Fruit fly (Drosophila melanogaster) whole organism, embryonic: ENCODE results near the gene amos.

Experiments used
- B-H2 ChIP-seq: fragments of 200-800 bp; sonication (Bioruptor generic); optimal IDR thresholded peaks from 2 replicates; lab custom pipeline; 2018; ENCODE audit warnings: missing biosample characterization, mild to moderate bottlenecking, missing genetic modification characterization
- CG10654 ChIP-seq: fragments of 200-800 bp; sonication (Bioruptor generic); optimal IDR thresholded peaks from 2 replicates; lab custom pipeline; 2016; ENCODE audit warnings: missing biosample characterization, missing genetic modification characterization
- CG11085 ChIP-seq: fragments of 200-800 bp; sonication (Bioruptor generic); IDR thresholded peaks from 2 replicates; pipeline ENCODE4 v1.3.6; 2022; ENCODE audit warnings: missing biosample characterization, missing genetic modification characterization
- CG12071 ChIP-seq: fragments of 200-800 bp; sonication (Bioruptor generic); optimal IDR thresholded peaks from 3 replicates; lab custom pipeline; 2018; ENCODE audit warnings: missing biosample characterization, mild to moderate bottlenecking, missing genetic modification characterization
- CG12299 ChIP-seq: fragments of 200-800 bp; sonication (Bioruptor generic); optimal IDR thresholded peaks from 2 replicates; lab custom pipeline; 2018; ENCODE audit warnings: missing biosample characterization, mild to moderate bottlenecking, missing genetic modification characterization
- CG13287 ChIP-seq: fragments of 200-800 bp; sonication (Bioruptor generic); IDR thresholded peaks from 2 replicates; pipeline ENCODE4 v1.3.6; 2022; ENCODE audit warnings: missing biosample characterization, missing genetic modification characterization; ENCODE audit not compliant: partially characterized antibody
- CG14860 ChIP-seq: fragments of 200-800 bp; sonication (Bioruptor generic); IDR thresholded peaks from 3 replicates; pipeline ENCODE4 v1.3.6; 2022; ENCODE audit warnings: missing biosample characterization, missing genetic modification characterization; ENCODE audit not compliant: partially characterized antibody
- CG15269 ChIP-seq: fragments of 200-800 bp; sonication (Bioruptor generic); optimal IDR thresholded peaks from 2 replicates; lab custom pipeline; 2018; ENCODE audit warnings: missing biosample characterization, mild to moderate bottlenecking, missing genetic modification characterization, moderate library complexity
- CG17612 ChIP-seq: fragments of 200-800 bp; sonication (Bioruptor generic); IDR thresholded peaks from 2 replicates; pipeline ENCODE4 v1.3.6; 2022; ENCODE audit warnings: missing biosample characterization, missing genetic modification characterization
- CG2199 ChIP-seq: fragments of 200-800 bp; sonication (Bioruptor generic); IDR thresholded peaks from 3 replicates; pipeline ENCODE4 v1.3.6; 2022; ENCODE audit warnings: missing biosample characterization, missing genetic modification characterization
- CG30403 ChIP-seq: fragments of 200-800 bp; sonication (Bioruptor generic); optimal IDR thresholded peaks from 3 replicates; lab custom pipeline; 2016; ENCODE audit warnings: missing biosample characterization, missing genetic modification characterization
- CG30431 ChIP-seq: fragments of 200-800 bp; sonication (Bioruptor generic); optimal IDR thresholded peaks from 2 replicates; lab custom pipeline; 2017; ENCODE audit warnings: missing biosample characterization, missing genetic modification characterization
- CG34376 ChIP-seq: fragments of 200-800 bp; sonication (Bioruptor generic); optimal IDR thresholded peaks from 2 replicates; lab custom pipeline; 2018; ENCODE audit warnings: missing biosample characterization, mild to moderate bottlenecking, missing genetic modification characterization
- CG4282 ChIP-seq: fragments of 200-800 bp; sonication (Bioruptor generic); optimal IDR thresholded peaks from 2 replicates; lab custom pipeline; 2016; ENCODE audit warnings: missing biosample characterization, missing genetic modification characterization
- CG4360 ChIP-seq: fragments of 200-800 bp; sonication (Bioruptor generic); IDR thresholded peaks from 2 replicates; pipeline ENCODE4 v1.3.6; 2022; ENCODE audit warnings: missing biosample characterization, missing genetic modification characterization
- CG5245 ChIP-seq: fragments of 200-800 bp; sonication (Bioruptor generic); optimal IDR thresholded peaks from 3 replicates; lab custom pipeline; 2016; ENCODE audit warnings: missing biosample characterization, missing genetic modification characterization
- CG7271 ChIP-seq: fragments of 200-800 bp; sonication (Bioruptor generic); optimal IDR thresholded peaks from 2 replicates; lab custom pipeline; 2018; ENCODE audit warnings: missing biosample characterization, mild to moderate bottlenecking, missing genetic modification characterization, moderate library complexity
- CG7745 ChIP-seq: fragments of 200-800 bp; sonication (Bioruptor generic); optimal IDR thresholded peaks from 2 replicates; lab custom pipeline; 2018; ENCODE audit warnings: missing biosample characterization, mild to moderate bottlenecking, missing genetic modification characterization, moderate library complexity
- CG7786 ChIP-seq: fragments of 200-800 bp; sonication (Bioruptor generic); optimal IDR thresholded peaks from 2 replicates; lab custom pipeline; 2016; ENCODE audit warnings: missing biosample characterization, missing genetic modification characterization
- CG8359 ChIP-seq: fragments of 200-800 bp; sonication (Bioruptor generic); optimal IDR thresholded peaks from 2 replicates; lab custom pipeline; 2017; ENCODE audit warnings: missing biosample characterization, mild to moderate bottlenecking, missing genetic modification characterization, borderline replicate concordance
- CHES-1-like ChIP-seq: fragments of 200-800 bp; sonication (Bioruptor generic); optimal IDR thresholded peaks from 2 replicates; lab custom pipeline; 2016; ENCODE audit warnings: missing biosample characterization, missing genetic modification characterization
- Deaf1 ChIP-seq: fragments of 200-800 bp; optimal IDR thresholded peaks from 3 replicates; lab custom pipeline; 2019; ENCODE audit warnings: missing biosample characterization, mild to moderate bottlenecking, missing genetic modification characterization, moderate library complexity
- Ets97D ChIP-seq: fragments of 200-800 bp; sonication (Bioruptor generic); optimal IDR thresholded peaks from 3 replicates; lab custom pipeline; 2016; ENCODE audit warnings: missing biosample characterization, missing genetic modification characterization
- H2.0 ChIP-seq: fragments of 200-800 bp; sonication (Bioruptor generic); IDR thresholded peaks from 2 replicates; pipeline ENCODE4 v1.3.6; 2022; ENCODE audit warnings: missing biosample characterization, missing genetic modification characterization
- Lpt ChIP-seq: fragments of >200 bp; optimal IDR thresholded peaks from 2 replicates; lab custom pipeline; 2018; ENCODE audit warnings: missing biosample characterization, missing genetic modification characterization
- MESR4 ChIP-seq: fragments of 200-800 bp; sonication (Bioruptor generic); optimal IDR thresholded peaks from 2 replicates; lab custom pipeline; 2018; ENCODE audit warnings: missing biosample characterization, mild to moderate bottlenecking, missing genetic modification characterization, moderate library complexity
- Mad ChIP-seq: fragments of 200-800 bp; sonication (Bioruptor generic); optimal IDR thresholded peaks from 2 replicates; lab custom pipeline; 2016; ENCODE audit warnings: missing biosample characterization, missing genetic modification characterization
- Med ChIP-seq: fragments of 200-800 bp; sonication (Bioruptor generic); peaks from one replicate; lab custom pipeline; 2016; ENCODE audit warnings: missing biosample characterization, missing genetic modification characterization, mild to moderate bottlenecking, inconsistent platforms, moderate library complexity
- Nf-YC ChIP-seq: fragments of 200-800 bp; optimal IDR thresholded peaks from 3 replicates; lab custom pipeline; 2019; ENCODE audit warnings: missing biosample characterization, mild to moderate bottlenecking, missing genetic modification characterization, moderate library complexity
- Oli ChIP-seq: fragments of 200-800 bp; sonication (Bioruptor generic); optimal IDR thresholded peaks from 2 replicates; lab custom pipeline; 2018; ENCODE audit warnings: missing biosample characterization, mild to moderate bottlenecking, missing genetic modification characterization, moderate library complexity
- Pdp1 ChIP-seq, 2 experiments: fragments of 200-800 bp; sonication (Bioruptor generic); optimal IDR thresholded peaks; 3 replicates each; lab custom pipeline; 2016; ENCODE audit warnings: missing biosample characterization in 2 of 2, missing genetic modification characterization in 2 of 2, mild to moderate bottlenecking in 1 of 2, moderate library complexity in 1 of 2
- Six4 ChIP-seq: fragments of 200-800 bp; sonication (Bioruptor generic); optimal IDR thresholded peaks from 2 replicates; lab custom pipeline; 2016; ENCODE audit warnings: missing biosample characterization, missing genetic modification characterization
- Sry-δ ChIP-seq: fragments of 200-800 bp; sonication (Bioruptor generic); optimal IDR thresholded peaks from 2 replicates; lab custom pipeline; 2016; ENCODE audit warnings: missing biosample characterization, missing genetic modification characterization
- Usf ChIP-seq: fragments of 200-800 bp; sonication (Bioruptor generic); optimal IDR thresholded peaks from 2 replicates; lab custom pipeline; 2017; ENCODE audit warnings: missing genotype, missing biosample characterization, missing genetic modification characterization
- al ChIP-seq: fragments of 200-800 bp; sonication (Bioruptor generic); IDR thresholded peaks from 2 replicates; pipeline ENCODE4 v1.3.6; 2022; ENCODE audit warnings: missing biosample characterization, missing genetic modification characterization
- caup ChIP-seq: fragments of 200-800 bp; sonication (Bioruptor generic); optimal IDR thresholded peaks from 3 replicates; lab custom pipeline; 2017; ENCODE audit warnings: missing biosample characterization, mild to moderate bottlenecking, missing genetic modification characterization, moderate library complexity; ENCODE audit not compliant: severe bottlenecking
- chm ChIP-seq: fragments of 200-800 bp; sonication (Bioruptor generic); IDR thresholded peaks from 2 replicates; pipeline ENCODE4 v1.3.6; 2022; ENCODE audit warnings: missing biosample characterization, missing genetic modification characterization
- crc ChIP-seq: fragments of 200-800 bp; sonication (Bioruptor generic); optimal IDR thresholded peaks from 2 replicates; lab custom pipeline; 2016; ENCODE audit warnings: missing biosample characterization, missing genetic modification characterization
- esg ChIP-seq: fragments of 200-800 bp; sonication (Bioruptor generic); conservative IDR thresholded peaks from 2 replicates; pipeline ENCODE4 v1.3.6; 2022; ENCODE audit warnings: missing biosample characterization, missing genetic modification characterization
- jigr1 ChIP-seq: fragments of 200-800 bp; sonication (Bioruptor generic); IDR thresholded peaks from 3 replicates; pipeline ENCODE4 v1.3.6; 2022; ENCODE audit warnings: missing biosample characterization, missing genetic modification characterization
- ken ChIP-seq: fragments of 200-800 bp; sonication (Bioruptor generic); IDR thresholded peaks from 3 replicates; pipeline ENCODE4 v1.3.6; 2022; ENCODE audit warnings: missing biosample characterization, missing genetic modification characterization
- lab ChIP-seq: fragments of 200-800 bp; sonication (Bioruptor generic); optimal IDR thresholded peaks from 3 replicates; lab custom pipeline; 2017; ENCODE audit warnings: missing biosample characterization, missing genetic modification characterization, mild to moderate bottlenecking, moderate library complexity, missing genetic modification reagents
- lbe ChIP-seq: fragments of 200-800 bp; sonication (Bioruptor generic); optimal IDR thresholded peaks from 2 replicates; lab custom pipeline; 2016; ENCODE audit warnings: missing biosample characterization, mild to moderate bottlenecking, missing genetic modification characterization
- lov ChIP-seq, 2 experiments: fragments of 200-800 bp in 1 of 2; fragments of >200 bp in 1 of 2; sonication (Bioruptor generic) in 1 of 2; IDR thresholded peaks in 1 of 2; optimal IDR thresholded peaks in 1 of 2; 2 replicates in 1 of 2; 3 replicates in 1 of 2; pipeline versions ENCODE4 v1.3.6 to Lab custom; 2017 to 2022; ENCODE audit warnings: missing biosample characterization in 1 of 2, missing genetic modification characterization in 1 of 2
- nau ChIP-seq: fragments of 200-800 bp; sonication (Bioruptor generic); optimal IDR thresholded peaks from 3 replicates; lab custom pipeline; 2017; ENCODE audit warnings: missing biosample characterization, mild to moderate bottlenecking, missing genetic modification characterization, missing genetic modification reagents
- repo ChIP-seq: fragments of 200-800 bp; sonication (Bioruptor generic); optimal IDR thresholded peaks from 2 replicates; lab custom pipeline; 2016; ENCODE audit warnings: missing biosample characterization, missing genetic modification characterization
- sens ChIP-seq: fragments of 200-800 bp; sonication (Bioruptor generic); peaks from one replicate; lab custom pipeline; 2016; ENCODE audit warnings: missing biosample characterization, missing genetic modification characterization
- sob ChIP-seq: fragments of 200-800 bp; sonication (Bioruptor generic); IDR thresholded peaks from 2 replicates; pipeline ENCODE4 v1.3.6; 2022; ENCODE audit warnings: missing biosample characterization, missing genetic modification characterization
- trem ChIP-seq: fragments of 200-800 bp; optimal IDR thresholded peaks from 3 replicates; lab custom pipeline; 2019; ENCODE audit warnings: missing biosample characterization, mild to moderate bottlenecking, missing genetic modification characterization, moderate library complexity
- wor ChIP-seq: fragments of 200-800 bp; sonication (Bioruptor generic); IDR thresholded peaks from 2 replicates; pipeline ENCODE4 v1.3.6; 2022; ENCODE audit warnings: missing biosample characterization, missing genetic modification characterization

The amos gene

DNA sequence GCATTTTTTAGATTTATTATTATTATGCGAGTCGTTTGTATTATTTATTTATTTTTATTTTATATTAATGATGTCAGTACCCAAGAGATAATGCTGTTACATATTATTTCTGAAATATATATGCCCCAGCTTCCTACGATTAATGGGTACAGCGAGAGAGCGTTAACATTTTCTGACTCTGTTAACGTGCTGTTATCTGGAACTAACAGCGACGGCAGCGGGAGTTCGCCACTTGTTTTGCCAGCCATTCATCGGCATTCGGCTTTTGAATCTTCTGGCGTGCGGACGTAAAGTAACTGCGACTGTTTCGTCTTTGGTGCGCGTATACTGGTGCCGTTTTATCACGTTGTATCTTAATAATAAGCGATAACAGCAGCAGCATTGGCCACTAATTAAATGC, 20.3 kb upstream of the amos start, which contains the start of gene MESR3 (continued):
- no peak for TF ChIP-seq lov (optimal IDR thresholded peaks at IDR 0.05; lab: Kevin White, UChicago)
- 0 out of 3 replicates have a peak, but pooled peaks have one; percentile 18 for TF ChIP-seq lov (GFP tag; IDR thresholded peaks at IDR 0.05; lab: Robert Waterston, UW)
- peak in 1 of 2 experiments; percentile 17 for TF ChIP-seq Pdp1 (GFP tag; optimal IDR thresholded peaks at IDR 0.05; lab: Kevin White, UChicago)
- peak; percentile 38; the same call in 1 of the 2 replicates for TF ChIP-seq sob (GFP tag; lab: Robert Waterston, UW)
- peak; percentile 89 for TF ChIP-seq lab (GFP tag; lab: Kevin White, UChicago)
- peak; percentile 31; the same call in 1 of the 2 replicates for TF ChIP-seq CG11085 (GFP tag; lab: Robert Waterston, UW)
- no peak for TF ChIP-seq Ets97D (GFP tag; lab: Kevin White, UChicago)
- TF ChIP-seq Nf-YC, result peak; percentile 75
- no peak for TF ChIP-seq CG4282 (GFP tag; lab: Kevin White, UChicago)
- TF ChIP-seq CG7745 (tag; lab: Kevin White, UChicago), result no peak
- TF ChIP-seq CG13287, result peak; percentile 50; the same call in 1 of the 2 replicates
- no peak for TF ChIP-seq crc (GFP tag; lab: Kevin White, UChicago)
- peak; percentile 78 for TF ChIP-seq CG2199 (GFP tag; lab: Robert Waterston, UW)
- TF ChIP-seq Deaf1 (tag; lab: Kevin White, UChicago), result peak; percentile 92
- TF ChIP-seq CG5245, result peak; percentile 30
- TF ChIP-seq Oli (tag; lab: Kevin White, UChicago), result peak; percentile 37
- TF ChIP-seq chm (GFP tag; lab: Robert Waterston, UW), result peak; percentile 70
- peak; percentile 76 for TF ChIP-seq CG12071 (GFP tag; lab: Kevin White, UChicago)
- peak; percentile 42 for TF ChIP-seq CG12299
- TF ChIP-seq CHES-1-like (GFP tag; lab: Kevin White, UChicago), result no peak
- no peak for TF ChIP-seq CG7786 (GFP tag; lab: Kevin White, UChicago)
- peak; percentile 93 for TF ChIP-seq Med (GFP tag; lab: Kevin White, UChicago)
- no peak for TF ChIP-seq repo
- TF ChIP-seq MESR4 (GFP tag; lab: Kevin White, UChicago), result peak; percentile 9
- peak; percentile 5; the same call in 1 of the 2 replicates for TF ChIP-seq CG4360
- no peak for TF ChIP-seq Usf
- peak; percentile 58 for TF ChIP-seq CG7271 (tag; lab: Kevin White, UChicago)
- TF ChIP-seq Six4 (GFP tag; lab: Kevin White, UChicago), result peak; percentile 65
- no peak for TF ChIP-seq CG14860 (GFP tag; lab: Robert Waterston, UW)
- no peak for TF ChIP-seq jigr1 (GFP tag; lab: Robert Waterston, UW)
- no peak for TF ChIP-seq nau (GFP tag; lab: Kevin White, UChicago)
- no peak for TF ChIP-seq Lpt (GFP tag; lab: Kevin White, UChicago)
- peak; percentile 76 for TF ChIP-seq trem (tag; lab: Kevin White, UChicago)
- no peak for TF ChIP-seq CG30431 (GFP tag; lab: Kevin White, UChicago)
- peak; percentile 83 for TF ChIP-seq sens (GFP tag; lab: Kevin White, UChicago)
- TF ChIP-seq Mad (GFP tag; lab: Kevin White, UChicago), result no peak
- peak; percentile 66 for TF ChIP-seq CG30403 (GFP tag; lab: Kevin White, UChicago)
- TF ChIP-seq CG17612 (GFP tag; lab: Robert Waterston, UW), result peak; percentile 47; the same call in 1 of the 2 replicates
- peak; percentile 52 for TF ChIP-seq lbe
- TF ChIP-seq CG8359 (GFP tag; lab: Kevin White, UChicago), result peak; percentile 39
- TF ChIP-seq CG15269 (tag; lab: Kevin White, UChicago), result peak; percentile 88
- peak; percentile 44; the same call in 1 of the 2 replicates for TF ChIP-seq H2.0
- peak; percentile 61 for TF ChIP-seq B-H2 (GFP tag; lab: Kevin White, UChicago)
- TF ChIP-seq esg (GFP tag; lab: Robert Waterston, UW), result peak; percentile 40
- peak; percentile 54; the same call in 1 of the 2 replicates for TF ChIP-seq al
- TF ChIP-seq caup (GFP tag; lab: Kevin White, UChicago), result peak; percentile 64
- peak; percentile 74 for TF ChIP-seq CG34376 (GFP tag; lab: Kevin White, UChicago)
- peak; percentile 43 for TF ChIP-seq CG10654 (GFP tag; lab: Kevin White, UChicago)
- no peak for TF ChIP-seq Sry-δ
- TF ChIP-seq wor (GFP tag; lab: Robert Waterston, UW), result no peak
- TF ChIP-seq ken (GFP tag; lab: Robert Waterston, UW), result peak; percentile 19; the same call in 2 of the 3 replicates
